Worm (Caenorhabditis elegans): Measurements from ENCODE around the gene B0432.9.

B0432.9 gene

DNA sequence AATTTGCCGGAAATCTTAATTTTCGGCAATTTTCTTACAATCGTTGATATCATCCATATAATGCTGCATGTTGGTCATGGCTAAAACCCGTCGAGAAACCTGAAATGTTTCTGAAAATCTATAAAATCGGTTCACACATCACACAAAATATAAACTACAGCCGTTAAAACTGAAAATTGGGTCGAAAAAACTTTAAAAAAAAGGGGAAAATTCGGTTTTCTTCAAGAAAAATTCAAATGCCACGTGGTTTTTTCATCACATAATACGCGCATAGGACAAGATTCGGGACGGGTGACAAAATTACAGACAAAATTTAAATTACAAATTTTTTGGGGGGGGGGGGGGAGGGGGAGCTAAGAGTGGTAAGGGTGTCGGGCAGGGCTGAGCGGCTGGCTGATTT is 50.9 kb downstream of the B0432.9 start, which contains the start of gene Y43H11AL.1:
Gene Y43H11AL.1 (minus strand): TSS at position 101 of the 400 bp plus-strand sequence.
- no peak for TF ChIP-seq alr-1 (tag; optimal IDR thresholded peaks at IDR 0.05; ENCODE audit: borderline replicate concordance)
- TF ChIP-seq isw-1 (GFP tag; IDR thresholded peaks at IDR 0.05) = no peak
- TF ChIP-seq hpl-2 (GFP tag; optimal IDR thresholded peaks at IDR 0.05) = no peak
- TF ChIP-seq ceh-88 (GFP tag; IDR thresholded peaks at IDR 0.05) = no peak
- no peak for TF ChIP-seq fos-1 (tag; optimal IDR thresholded peaks at IDR 0.05)
- no peak for TF ChIP-seq ztf-4 (tag; optimal IDR thresholded peaks at IDR 0.05)
- TF ChIP-seq snu-23 (GFP tag; optimal IDR thresholded peaks at IDR 0.05) = no peak
- TF ChIP-seq nhr-77 (tag; optimal IDR thresholded peaks at IDR 0.05) = no peak
- TF ChIP-seq C04F5.9 (tag; optimal IDR thresholded peaks at IDR 0.05) = no peak
- TF ChIP-seq fkh-10 (GFP tag; optimal IDR thresholded peaks at IDR 0.05) = no peak
- no peak for TF ChIP-seq unc-98 (GFP tag; IDR thresholded peaks at IDR 0.05)
- TF ChIP-seq nhr-11 (tag; optimal IDR thresholded peaks at IDR 0.05) = no peak
- no peak for TF ChIP-seq mef-2 (tag; optimal IDR thresholded peaks at IDR 0.05)
- TF ChIP-seq ces-1 (GFP tag; optimal IDR thresholded peaks at IDR 0.05) = no peak
- TF ChIP-seq lin-14 (GFP tag; optimal IDR thresholded peaks at IDR 0.05) = no peak
- TF ChIP-seq efl-1 (optimal IDR thresholded peaks at IDR 0.05) = no peak
- TF ChIP-seq efl-1 (GFP tag; optimal IDR thresholded peaks at IDR 0.05 in 1 of 2) = no peak
